Fruit fly (Drosophila melanogaster) whole organism, embryonic: ENCODE data around the gene CG15803.

Experiments
- B-H1 ChIP-seq: fragments of 200-800 bp; sonication (Bioruptor generic); IDR thresholded peaks from 3 replicates; pipeline ENCODE4 v1.3.6; 2022; ENCODE audit warnings: missing biosample characterization, missing genetic modification characterization
- Bdp1 ChIP-seq: fragments of 200-800 bp; sonication (Bioruptor generic); optimal IDR thresholded peaks from 3 replicates; lab custom pipeline; 2016; ENCODE audit warnings: missing biosample characterization, missing genetic modification characterization
- CG12659 ChIP-seq: fragments of 200-800 bp; sonication (Bioruptor generic); optimal IDR thresholded peaks from 3 replicates; lab custom pipeline; 2017; ENCODE audit warnings: mild to moderate bottlenecking, missing biosample characterization, missing genetic modification reagents, missing genetic modification characterization
- CG12769 ChIP-seq: fragments of 200-800 bp; sonication (Bioruptor generic); optimal IDR thresholded peaks from 2 replicates; lab custom pipeline; 2019; ENCODE audit warnings: missing biosample characterization, mild to moderate bottlenecking, missing genetic modification characterization, moderate library complexity
- CG13123 ChIP-seq: fragments of 200-800 bp; sonication (Bioruptor generic); optimal IDR thresholded peaks from 2 replicates; lab custom pipeline; 2016; ENCODE audit warnings: missing biosample characterization, missing genetic modification characterization
- CG13287 ChIP-seq: fragments of 200-800 bp; sonication (Bioruptor generic); IDR thresholded peaks from 2 replicates; pipeline ENCODE4 v1.3.6; 2022; ENCODE audit warnings: missing biosample characterization, missing genetic modification characterization; ENCODE audit not compliant: partially characterized antibody
- CG13775 ChIP-seq: fragments of 200-800 bp; sonication (Bioruptor generic); optimal IDR thresholded peaks from 3 replicates; lab custom pipeline; 2017; ENCODE audit warnings: missing biosample characterization, mild to moderate bottlenecking, missing genetic modification characterization
- CG15011 ChIP-seq: fragments of 200-800 bp; sonication (Bioruptor generic); optimal IDR thresholded peaks from 3 replicates; lab custom pipeline; 2018; ENCODE audit warnings: missing biosample characterization, mild to moderate bottlenecking, missing genetic modification characterization
- CG17359 ChIP-seq: fragments of 200-800 bp; sonication (Bioruptor generic); optimal IDR thresholded peaks from 3 replicates; lab custom pipeline; 2018; ENCODE audit warnings: missing biosample characterization, mild to moderate bottlenecking, missing genetic modification characterization, moderate library complexity
- CG31365 ChIP-seq: fragments of 200-800 bp; sonication (Bioruptor generic); optimal IDR thresholded peaks from 2 replicates; lab custom pipeline; 2018; ENCODE audit warnings: missing biosample characterization, mild to moderate bottlenecking, missing genetic modification characterization
- CG33557 ChIP-seq: fragments of 200-800 bp; sonication (Bioruptor generic); optimal IDR thresholded peaks from 2 replicates; lab custom pipeline; 2019; ENCODE audit warnings: missing biosample characterization, mild to moderate bottlenecking, missing genetic modification characterization, moderate library complexity
- CG4854 ChIP-seq: fragments of 200-800 bp; sonication (Bioruptor generic); optimal IDR thresholded peaks from 2 replicates; lab custom pipeline; 2016; ENCODE audit warnings: missing biosample characterization, missing genetic modification characterization, inconsistent platforms
- CG7271 ChIP-seq: fragments of 200-800 bp; sonication (Bioruptor generic); optimal IDR thresholded peaks from 2 replicates; lab custom pipeline; 2018; ENCODE audit warnings: missing biosample characterization, mild to moderate bottlenecking, missing genetic modification characterization, moderate library complexity
- D19B ChIP-seq: fragments of 200-800 bp; sonication (Bioruptor generic); optimal IDR thresholded peaks from 2 replicates; lab custom pipeline; 2017; ENCODE audit warnings: missing biosample characterization, mild to moderate bottlenecking, missing genetic modification characterization
- E2f2 ChIP-seq: fragments of 200-800 bp; sonication (Bioruptor generic); IDR thresholded peaks from 2 replicates; pipeline ENCODE4 v1.3.6; 2022; ENCODE audit warnings: missing biosample characterization, missing genetic modification characterization
- Gug ChIP-seq: fragments of 200-800 bp; sonication (Bioruptor generic); IDR thresholded peaks from 4 replicates; pipeline ENCODE4 v1.3.6; 2022; ENCODE audit warnings: missing biosample characterization, missing genetic modification characterization
- Nf-YA ChIP-seq: fragments of 200-800 bp; sonication (Bioruptor generic); IDR thresholded peaks from 2 replicates; pipeline ENCODE4 v1.3.6; 2022; ENCODE audit warnings: missing biosample characterization, missing genetic modification characterization
- Nf-YC ChIP-seq: fragments of 200-800 bp; optimal IDR thresholded peaks from 3 replicates; lab custom pipeline; 2019; ENCODE audit warnings: missing biosample characterization, mild to moderate bottlenecking, missing genetic modification characterization, moderate library complexity
- Stat92E ChIP-seq, 3 experiments: fragments of >200 bp in 2 of 3; fragments of 200-800 bp in 1 of 3; sonication (Bioruptor generic) in 1 of 3; optimal IDR thresholded peaks; 2 replicates each; lab custom pipeline; 2017 to 2019; ENCODE audit warnings: missing biosample characterization in 3 of 3, missing genetic modification characterization in 3 of 3, mild to moderate bottlenecking in 1 of 3, moderate library complexity in 1 of 3
- Trl ChIP-seq, 3 experiments: fragments of >200 bp in 2 of 3; fragments of 200-800 bp in 1 of 3; sonication (Bioruptor generic) in 1 of 3; optimal IDR thresholded peaks; 2 replicates in 1 of 3; 3 replicates in 2 of 3; lab custom pipeline; 2016 to 2017; ENCODE audit warnings: missing biosample characterization in 1 of 3, missing genetic modification characterization in 1 of 3
- Usf ChIP-seq: fragments of 200-800 bp; sonication (Bioruptor generic); optimal IDR thresholded peaks from 2 replicates; lab custom pipeline; 2017; ENCODE audit warnings: missing genotype, missing biosample characterization, missing genetic modification characterization
- Vsx1 ChIP-seq: fragments of 200-800 bp; sonication (Bioruptor generic); optimal IDR thresholded peaks from 2 replicates; lab custom pipeline; 2017; ENCODE audit warnings: missing biosample characterization, mild to moderate bottlenecking, missing genetic modification characterization, missing genetic modification reagents
- abd-A ChIP-seq: fragments of 200-800 bp; sonication (Bioruptor generic); optimal IDR thresholded peaks from 3 replicates; lab custom pipeline; 2019; ENCODE audit warnings: missing biosample characterization, mild to moderate bottlenecking, missing genetic modification characterization, moderate library complexity
- ap ChIP-seq: fragments of 200-800 bp; sonication (Bioruptor generic); IDR thresholded peaks from 2 replicates; pipeline ENCODE4 v1.3.6; 2022; ENCODE audit warnings: missing biosample characterization, missing genetic modification characterization
- ara ChIP-seq: fragments of 200-800 bp; sonication (Bioruptor generic); IDR thresholded peaks from 2 replicates; pipeline ENCODE4 v1.3.6; 2022; ENCODE audit warnings: missing biosample characterization, missing genetic modification characterization
- btn ChIP-seq: fragments of 200-800 bp; sonication (Bioruptor generic); optimal IDR thresholded peaks from 2 replicates; lab custom pipeline; 2016; ENCODE audit warnings: missing biosample characterization, missing genetic modification characterization
- ci ChIP-seq: fragments of 200-800 bp; sonication (Bioruptor generic); IDR thresholded peaks from 3 replicates; pipeline ENCODE4 v1.3.6; 2022; ENCODE audit warnings: missing biosample characterization, missing genetic modification characterization
- danr ChIP-seq: fragments of 200-800 bp; sonication (Bioruptor generic); IDR thresholded peaks from 2 replicates; pipeline ENCODE4 v1.3.6; 2022; ENCODE audit warnings: missing biosample characterization, missing genetic modification characterization
- esg ChIP-seq: fragments of 200-800 bp; sonication (Bioruptor generic); conservative IDR thresholded peaks from 2 replicates; pipeline ENCODE4 v1.3.6; 2022; ENCODE audit warnings: missing biosample characterization, missing genetic modification characterization
- gcm2 ChIP-seq: fragments of 200-800 bp; sonication (Bioruptor generic); optimal IDR thresholded peaks from 2 replicates; lab custom pipeline; 2016; ENCODE audit warnings: missing biosample characterization, missing genetic modification characterization
- grn ChIP-seq: fragments of 200-800 bp; sonication (Bioruptor generic); optimal IDR thresholded peaks from 3 replicates; lab custom pipeline; 2017; ENCODE audit warnings: missing biosample characterization, missing genetic modification characterization
- ham ChIP-seq: fragments of 200-800 bp; sonication (Bioruptor generic); IDR thresholded peaks from 2 replicates; pipeline ENCODE4 v1.3.6; 2022; ENCODE audit warnings: missing biosample characterization, missing genetic modification characterization
- insv ChIP-seq, 2 experiments: fragments of 200-800 bp; sonication (Bioruptor generic); optimal IDR thresholded peaks; 3 replicates each; lab custom pipeline; 2016 to 2018; ENCODE audit warnings: missing biosample characterization in 2 of 2, missing genetic modification characterization in 2 of 2
- mirr ChIP-seq: fragments of 200-800 bp; sonication (Bioruptor generic); optimal IDR thresholded peaks from 3 replicates; lab custom pipeline; 2018; ENCODE audit warnings: missing biosample characterization, mild to moderate bottlenecking, missing genetic modification characterization
- mld ChIP-seq: fragments of 200-800 bp; sonication (Bioruptor generic); IDR thresholded peaks from 3 replicates; pipeline ENCODE4 v1.3.6; 2022; ENCODE audit warnings: missing biosample characterization, missing genetic modification characterization; ENCODE audit not compliant: partially characterized antibody
- nerfin-1 ChIP-seq: fragments of 200-800 bp; sonication (Bioruptor generic); optimal IDR thresholded peaks from 3 replicates; lab custom pipeline; 2019; ENCODE audit warnings: missing biosample characterization, mild to moderate bottlenecking, missing genetic modification characterization, moderate library complexity
- oc ChIP-seq: fragments of 200-800 bp; sonication (Bioruptor generic); optimal IDR thresholded peaks from 2 replicates; lab custom pipeline; 2018; ENCODE audit warnings: missing biosample characterization, mild to moderate bottlenecking, missing genetic modification characterization, moderate library complexity
- pan ChIP-seq, 4 experiments: fragments of >200 bp in 3 of 4; fragments of 200-800 bp in 1 of 4; sonication (Bioruptor generic) in 1 of 4; optimal IDR thresholded peaks in 3 of 4; IDR thresholded peaks in 1 of 4; 2 replicates each; pipeline versions ENCODE4 v1.3.6 to Lab custom; 2017 to 2022; ENCODE audit warnings: missing biosample characterization in 2 of 4, missing genetic modification characterization in 2 of 4, mixed read lengths in 1 of 4
- peb ChIP-seq: fragments of 200-800 bp; sonication (Bioruptor generic); IDR thresholded peaks from 2 replicates; pipeline ENCODE4 v1.3.6; 2022; ENCODE audit warnings: missing biosample characterization, missing genetic modification characterization
- pzg ChIP-seq: fragments of 200-800 bp; sonication (Bioruptor generic); optimal IDR thresholded peaks from 3 replicates; lab custom pipeline; 2018; ENCODE audit warnings: missing biosample characterization, mild to moderate bottlenecking, missing genetic modification characterization, moderate library complexity
- sim ChIP-seq: fragments of 200-800 bp; sonication (Bioruptor generic); IDR thresholded peaks from 2 replicates; pipeline ENCODE4 v1.3.6; 2022; ENCODE audit warnings: missing biosample characterization, missing genetic modification characterization
- sima ChIP-seq: fragments of 200-800 bp; sonication (Bioruptor generic); optimal IDR thresholded peaks from 2 replicates; lab custom pipeline; 2016; ENCODE audit warnings: missing biosample characterization, missing genetic modification characterization
- slbo ChIP-seq: fragments of 200-800 bp; sonication (Bioruptor generic); IDR thresholded peaks from 2 replicates; pipeline ENCODE4 v1.3.6; 2022; ENCODE audit warnings: missing biosample characterization, missing genetic modification characterization
- slou ChIP-seq: fragments of 200-800 bp; sonication (Bioruptor generic); optimal IDR thresholded peaks from 3 replicates; lab custom pipeline; 2016; ENCODE audit warnings: missing biosample characterization, missing genetic modification characterization
- so ChIP-seq: fragments of 200-800 bp; sonication (Bioruptor generic); IDR thresholded peaks from 3 replicates; pipeline ENCODE4 v1.3.6; 2022; ENCODE audit warnings: missing biosample characterization, missing genetic modification characterization
- sob ChIP-seq: fragments of 200-800 bp; sonication (Bioruptor generic); IDR thresholded peaks from 2 replicates; pipeline ENCODE4 v1.3.6; 2022; ENCODE audit warnings: missing biosample characterization, missing genetic modification characterization
- ssp ChIP-seq: fragments of 200-800 bp; sonication (Bioruptor generic); IDR thresholded peaks from 2 replicates; pipeline ENCODE4 v1.3.6; 2022; ENCODE audit warnings: missing biosample characterization, missing genetic modification characterization
- tll ChIP-seq, 2 experiments: fragments of 200-800 bp in 1 of 2; fragments of >200 bp in 1 of 2; sonication (Bioruptor generic) in 1 of 2; optimal IDR thresholded peaks; 2 replicates each; lab custom pipeline; 2017 to 2019; ENCODE audit warnings: missing biosample characterization in 2 of 2, missing genetic modification characterization in 2 of 2, mild to moderate bottlenecking in 1 of 2, moderate library complexity in 1 of 2
- zen ChIP-seq: fragments of 200-800 bp; sonication (Bioruptor generic); optimal IDR thresholded peaks from 3 replicates; lab custom pipeline; 2018; ENCODE audit warnings: missing biosample characterization, mild to moderate bottlenecking, missing genetic modification characterization, moderate library complexity

The CG15803 gene

dm6 chr3R:18298900-18299321 lies 61.6 kb downstream of the CG15803 start, which contains the start of gene Dlc90F (continued):
- peak; percentile 76; the same call in 3 of the 4 replicates for TF ChIP-seq Gug
- no peak for TF ChIP-seq CG12769
- TF ChIP-seq Stat92E (GFP tag; optimal IDR thresholded peaks at IDR 0.05; lab: Kevin White, UChicago): no peak
- TF ChIP-seq ssp (GFP tag; lab: Robert Waterston, UW): peak; percentile 94
- no peak for TF ChIP-seq Vsx1 (GFP tag; lab: Kevin White, UChicago)
- TF ChIP-seq CG12659 (GFP tag; lab: Kevin White, UChicago): peak; percentile 94
- TF ChIP-seq ci (GFP tag; lab: Robert Waterston, UW): peak; percentile 84
- TF ChIP-seq Trl (optimal IDR thresholded peaks at IDR 0.05; lab: Kevin White, UChicago): no peak
- TF ChIP-seq Trl (GFP tag; optimal IDR thresholded peaks at IDR 0.05; lab: Kevin White, UChicago): peak; percentile 71
- TF ChIP-seq ap (GFP tag; lab: Robert Waterston, UW): peak; percentile 60
- TF ChIP-seq peb (GFP tag; lab: Robert Waterston, UW): peak; percentile 54; the same call in 1 of the 2 replicates
- TF ChIP-seq ham: no peak
- peak; percentile 36 for TF ChIP-seq slou (GFP tag; lab: Kevin White, UChicago)
- peak; percentile 40 for TF ChIP-seq D19B (GFP tag; lab: Kevin White, UChicago)
- peak; percentile 47 for TF ChIP-seq CG33557 (GFP tag; lab: Kevin White, UChicago)
- TF ChIP-seq CG4854 (GFP tag; lab: Kevin White, UChicago): peak; percentile 39
- TF ChIP-seq Bdp1 (GFP tag; lab: Kevin White, UChicago): peak; percentile 72
- no peak for TF ChIP-seq CG31365
- peak; percentile 92 for TF ChIP-seq slbo (GFP tag; lab: Robert Waterston, UW)
- TF ChIP-seq sim (GFP tag; lab: Robert Waterston, UW): no peak
- TF ChIP-seq B-H1 (GFP tag; lab: Robert Waterston, UW): peak; percentile 64; the same call in 2 of the 3 replicates
- TF ChIP-seq sima (GFP tag; lab: Kevin White, UChicago): peak; percentile 46
- peak; percentile 52 for TF ChIP-seq Usf
- TF ChIP-seq CG15011 (GFP tag; lab: Kevin White, UChicago): no peak
- TF ChIP-seq grn (GFP tag; lab: Kevin White, UChicago): no peak
- TF ChIP-seq sob (GFP tag; lab: Robert Waterston, UW): peak; percentile 82; the same call in 1 of the 2 replicates
- TF ChIP-seq Nf-YA: no peak
- no peak for TF ChIP-seq nerfin-1 (tag; lab: Kevin White, UChicago)
- peak; percentile 84 for TF ChIP-seq esg
- peak; percentile 40 for TF ChIP-seq CG7271 (tag; lab: Kevin White, UChicago)
- TF ChIP-seq abd-A (tag; lab: Kevin White, UChicago): peak; percentile 49
- TF ChIP-seq CG13123 (GFP tag; lab: Kevin White, UChicago): peak; percentile 67
- no peak for TF ChIP-seq pan (optimal IDR thresholded peaks at IDR 0.05; lab: Kevin White, UChicago)
- TF ChIP-seq pan (GFP tag; optimal IDR thresholded peaks at IDR 0.05 in 1 of 2, IDR thresholded peaks at IDR 0.05 in 1 of 2): peak in 1 of 2 experiments; percentile 81
- peak; percentile 22 for TF ChIP-seq btn (GFP tag; lab: Kevin White, UChicago)
- TF ChIP-seq ara: peak; percentile 66; the same call in 1 of the 2 replicates
- no peak for TF ChIP-seq mld (GFP tag; lab: Robert Waterston, UW)
- TF ChIP-seq Nf-YC (tag; lab: Kevin White, UChicago): peak; percentile 69
- peak; percentile 7 to 56 for TF ChIP-seq tll (GFP tag; optimal IDR thresholded peaks at IDR 0.05; lab: Kevin White, UChicago)
- no peak for TF ChIP-seq so
- TF ChIP-seq CG13287: peak; percentile 55
- TF ChIP-seq insv (GFP tag; optimal IDR thresholded peaks at IDR 0.05; lab: Kevin White, UChicago): peak in 1 of 2 experiments; percentile 19
- peak; percentile 74 for TF ChIP-seq CG13775 (GFP tag; lab: Kevin White, UChicago)
- no peak for TF ChIP-seq mirr
- TF ChIP-seq zen (tag; lab: Kevin White, UChicago): peak; percentile 46
- peak; percentile 84 for TF ChIP-seq pzg (GFP tag; lab: Kevin White, UChicago)
- peak; percentile 46; the same call in 1 of the 2 replicates for TF ChIP-seq danr (GFP tag; lab: Robert Waterston, UW)
- TF ChIP-seq E2f2 (GFP tag; lab: Robert Waterston, UW): peak; percentile 54; the same call in 1 of the 2 replicates
- TF ChIP-seq gcm2 (GFP tag; lab: Kevin White, UChicago): no peak
- no peak for TF ChIP-seq oc
- peak; percentile 57 for TF ChIP-seq CG17359 (tag; lab: Kevin White, UChicago)
